Fruit fly (Drosophila melanogaster): ENCODE data around the gene CG33272.

dm6 chr3L:11539511-11540329 lies 29.3 kb upstream of the CG33272 start:
- TF ChIP-seq psq (GFP tag; optimal IDR thresholded peaks at IDR 0.05) (no peak), usp (GFP tag; optimal IDR thresholded peaks at IDR 0.05) (no peak), woc (GFP tag; optimal IDR thresholded peaks at IDR 0.05) (no peak), Vsx2 (GFP tag; optimal IDR thresholded peaks at IDR 0.05; ENCODE audit: partially characterized antibody) (no peak), Rel (GFP tag; optimal IDR thresholded peaks at IDR 0.05) (no peak), Rel (tag; optimal IDR thresholded peaks at IDR 0.05) (no peak), pan (optimal IDR thresholded peaks at IDR 0.05) (no peak), Myc (optimal IDR thresholded peaks at IDR 0.05) (no peak)

Measured in whole organism, wandering third instar larva.